Fruit fly (Drosophila melanogaster) whole organism, embryonic: ENCODE results near the gene CG46439.
A peak's percentile ranks its signal among the peaks of the same experiment; 100 is the strongest.

Experiments
- Awh ChIP-seq: fragments of 200-800 bp; sonication (Bioruptor generic); IDR thresholded peaks from 2 replicates; pipeline ENCODE4, ENCODE4 v1.3.6; 2022; ENCODE audit warnings: missing biosample characterization, missing genetic modification characterization
- B-H1 ChIP-seq: fragments of 200-800 bp; sonication (Bioruptor generic); IDR thresholded peaks from 3 replicates; pipeline ENCODE4 v1.3.6; 2022; ENCODE audit warnings: missing biosample characterization, missing genetic modification characterization
- B-H2 ChIP-seq: fragments of 200-800 bp; sonication (Bioruptor generic); optimal IDR thresholded peaks from 2 replicates; lab custom pipeline; 2018; ENCODE audit warnings: missing biosample characterization, mild to moderate bottlenecking, missing genetic modification characterization
- CG11560 ChIP-seq: fragments of 200-800 bp; sonication (Bioruptor generic); IDR thresholded peaks from 3 replicates; pipeline ENCODE4 v1.3.6; 2022; ENCODE audit warnings: missing biosample characterization, missing genetic modification characterization
- CG1233 ChIP-seq: fragments of 200-800 bp; sonication (Bioruptor generic); optimal IDR thresholded peaks from 4 replicates; lab custom pipeline; 2018; ENCODE audit warnings: missing biosample characterization, mild to moderate bottlenecking, missing genetic modification characterization
- CG12391 ChIP-seq: fragments of 200-800 bp; sonication (Bioruptor generic); optimal IDR thresholded peaks from 3 replicates; lab custom pipeline; 2018; ENCODE audit warnings: missing biosample characterization, mild to moderate bottlenecking, missing genetic modification characterization, moderate library complexity
- CG12659 ChIP-seq: fragments of 200-800 bp; sonication (Bioruptor generic); optimal IDR thresholded peaks from 3 replicates; lab custom pipeline; 2017; ENCODE audit warnings: mild to moderate bottlenecking, missing biosample characterization, missing genetic modification reagents, missing genetic modification characterization
- CG12942 ChIP-seq: fragments of 200-800 bp; sonication (Bioruptor generic); optimal IDR thresholded peaks from 3 replicates; lab custom pipeline; 2016; ENCODE audit warnings: missing biosample characterization, missing genetic modification characterization
- CG13296 ChIP-seq: fragments of 200-800 bp; sonication (Bioruptor generic); optimal IDR thresholded peaks from 3 replicates; lab custom pipeline; 2018; ENCODE audit warnings: missing biosample characterization, mild to moderate bottlenecking, missing genetic modification characterization
- CG16813 ChIP-seq: fragments of 200-800 bp; sonication (Bioruptor generic); IDR thresholded peaks from 3 replicates; pipeline ENCODE4 v1.3.6; 2022; ENCODE audit warnings: missing biosample characterization, missing genetic modification characterization; ENCODE audit not compliant: partially characterized antibody
- CG18764 ChIP-seq: fragments of 200-800 bp; sonication (Bioruptor generic); optimal IDR thresholded peaks from 3 replicates; lab custom pipeline; 2016; ENCODE audit warnings: missing biosample characterization, missing genetic modification characterization
- CG2678 ChIP-seq: fragments of 200-800 bp; sonication (Bioruptor generic); optimal IDR thresholded peaks from 3 replicates; lab custom pipeline; 2019; ENCODE audit warnings: missing biosample characterization, mild to moderate bottlenecking, missing genetic modification characterization, moderate library complexity
- CG31441 ChIP-seq: fragments of 200-800 bp; sonication (Bioruptor generic); IDR thresholded peaks from 2 replicates; pipeline ENCODE4 v1.3.6; 2022; ENCODE audit warnings: missing biosample characterization, missing genetic modification characterization
- CG3995 ChIP-seq: fragments of 200-800 bp; sonication (Bioruptor generic); optimal IDR thresholded peaks from 3 replicates; lab custom pipeline; 2016; ENCODE audit warnings: missing biosample characterization, missing genetic modification characterization
- CG4424 ChIP-seq: fragments of 200-800 bp; sonication (Bioruptor generic); optimal IDR thresholded peaks from 3 replicates; lab custom pipeline; 2016; ENCODE audit warnings: missing biosample characterization, missing genetic modification characterization
- CG6791 ChIP-seq: fragments of 200-800 bp; sonication (Bioruptor generic); IDR thresholded peaks from 3 replicates; pipeline ENCODE4 v1.3.6; 2022; ENCODE audit warnings: missing biosample characterization, missing genetic modification characterization; ENCODE audit not compliant: partially characterized antibody
- CG7745 ChIP-seq: fragments of 200-800 bp; sonication (Bioruptor generic); optimal IDR thresholded peaks from 2 replicates; lab custom pipeline; 2018; ENCODE audit warnings: missing biosample characterization, mild to moderate bottlenecking, missing genetic modification characterization, moderate library complexity
- CG8388 ChIP-seq: fragments of 200-800 bp; sonication (Bioruptor generic); optimal IDR thresholded peaks from 2 replicates; lab custom pipeline; 2019; ENCODE audit warnings: missing biosample characterization, mild to moderate bottlenecking, missing genetic modification characterization, moderate library complexity
- CG9876 ChIP-seq: fragments of 200-800 bp; sonication (Bioruptor generic); optimal IDR thresholded peaks from 2 replicates; lab custom pipeline; 2016; ENCODE audit warnings: missing biosample characterization, missing genetic modification characterization
- Deaf1 ChIP-seq: fragments of 200-800 bp; optimal IDR thresholded peaks from 3 replicates; lab custom pipeline; 2019; ENCODE audit warnings: missing biosample characterization, mild to moderate bottlenecking, missing genetic modification characterization, moderate library complexity
- Doc2 ChIP-seq: fragments of 200-800 bp; sonication (Bioruptor generic); IDR thresholded peaks from 2 replicates; pipeline ENCODE4 v1.3.6; 2022; ENCODE audit warnings: missing biosample characterization, missing genetic modification characterization
- Doc3 ChIP-seq: fragments of 200-800 bp; sonication (Bioruptor generic); IDR thresholded peaks from 3 replicates; pipeline ENCODE4 v1.3.6; 2022; ENCODE audit warnings: missing biosample characterization, missing genetic modification characterization; ENCODE audit not compliant: partially characterized antibody
- HLHmδ ChIP-seq: fragments of 200-800 bp; sonication (Bioruptor generic); optimal IDR thresholded peaks from 2 replicates; lab custom pipeline; 2018; ENCODE audit warnings: missing biosample characterization, mild to moderate bottlenecking, missing genetic modification characterization, moderate library complexity
- Hmx ChIP-seq: fragments of 200-800 bp; sonication (Bioruptor generic); optimal IDR thresholded peaks from 2 replicates; lab custom pipeline; 2016; ENCODE audit warnings: missing biosample characterization, missing genetic modification characterization
- Lim3 ChIP-seq: fragments of 200-800 bp; sonication (Bioruptor generic); IDR thresholded peaks from 2 replicates; pipeline ENCODE4 v1.3.6; 2022; ENCODE audit warnings: missing biosample characterization, missing genetic modification characterization
- Poxn ChIP-seq: fragments of 200-800 bp; sonication (Bioruptor generic); IDR thresholded peaks from 2 replicates; pipeline ENCODE4 v1.3.6; 2022; ENCODE audit warnings: missing biosample characterization, missing genetic modification characterization
- Taf1 ChIP-seq: fragments of 200-800 bp; sonication (Bioruptor generic); IDR thresholded peaks from 2 replicates; pipeline ENCODE4 v1.3.6; 2022; ENCODE audit warnings: missing biosample characterization, missing genetic modification characterization
- bowl ChIP-seq: fragments of 200-800 bp; sonication (Bioruptor generic); IDR thresholded peaks from 2 replicates; pipeline ENCODE4 v1.3.6; 2022; ENCODE audit warnings: missing biosample characterization, missing genetic modification characterization
- chif ChIP-seq, 2 experiments: fragments of 200-800 bp; sonication (Bioruptor generic); optimal IDR thresholded peaks; 3 replicates each; lab custom pipeline; 2016; ENCODE audit warnings: missing biosample characterization in 2 of 2, missing genetic modification characterization in 2 of 2
- dan ChIP-seq: fragments of 200-800 bp; sonication (Bioruptor generic); IDR thresholded peaks from 2 replicates; pipeline ENCODE4 v1.3.6; 2022; ENCODE audit warnings: missing biosample characterization, missing genetic modification characterization
- dati ChIP-seq: fragments of 200-800 bp; sonication (Bioruptor generic); IDR thresholded peaks from 2 replicates; pipeline ENCODE4 v1.3.6; 2022; ENCODE audit warnings: missing biosample characterization, missing genetic modification characterization
- dm ChIP-seq: fragments of 200-800 bp; sonication (Bioruptor generic); optimal IDR thresholded peaks from 3 replicates; lab custom pipeline; 2016; ENCODE audit warnings: missing biosample characterization, missing genetic modification characterization
- gem ChIP-seq: fragments of 200-800 bp; sonication (Bioruptor generic); optimal IDR thresholded peaks from 2 replicates; lab custom pipeline; 2019; ENCODE audit warnings: missing biosample characterization, mild to moderate bottlenecking, missing genetic modification characterization, moderate library complexity
- hbn ChIP-seq: fragments of 200-800 bp; sonication (Bioruptor generic); IDR thresholded peaks from 2 replicates; pipeline ENCODE4 v1.3.6; 2022; ENCODE audit warnings: missing biosample characterization, missing genetic modification characterization; ENCODE audit not compliant: partially characterized antibody
- jigr1 ChIP-seq: fragments of 200-800 bp; sonication (Bioruptor generic); IDR thresholded peaks from 3 replicates; pipeline ENCODE4 v1.3.6; 2022; ENCODE audit warnings: missing biosample characterization, missing genetic modification characterization
- kay ChIP-seq: fragments of 200-800 bp; sonication (Bioruptor generic); optimal IDR thresholded peaks from 2 replicates; lab custom pipeline; 2016; ENCODE audit warnings: missing biosample characterization, missing genetic modification characterization
- ken ChIP-seq: fragments of 200-800 bp; sonication (Bioruptor generic); IDR thresholded peaks from 3 replicates; pipeline ENCODE4 v1.3.6; 2022; ENCODE audit warnings: missing biosample characterization, missing genetic modification characterization
- lola ChIP-seq, 3 experiments: fragments of >200 bp in 2 of 3; fragments of 200-800 bp in 1 of 3; sonication (Bioruptor generic) in 1 of 3; optimal IDR thresholded peaks; 2 replicates each; lab custom pipeline; 2017 to 2019; ENCODE audit warnings: missing biosample characterization in 3 of 3, missing genetic modification characterization in 3 of 3, mild to moderate bottlenecking in 1 of 3, moderate library complexity in 1 of 3
- odd ChIP-seq: fragments of 200-800 bp; sonication (Bioruptor generic); optimal IDR thresholded peaks from 2 replicates; lab custom pipeline; 2017; ENCODE audit warnings: missing biosample characterization, mild to moderate bottlenecking, missing genetic modification characterization
- otp ChIP-seq: fragments of 200-800 bp; sonication (Bioruptor generic); IDR thresholded peaks from 3 replicates; pipeline ENCODE4, ENCODE4 v1.3.6; 2022; ENCODE audit warnings: missing biosample characterization, missing genetic modification characterization
- pb ChIP-seq: fragments of 200-800 bp; sonication (Bioruptor generic); optimal IDR thresholded peaks from 3 replicates; lab custom pipeline; 2016; ENCODE audit warnings: missing biosample characterization, missing genetic modification characterization
- prd ChIP-seq, 3 experiments: fragments of >200 bp in 2 of 3; fragments of 200-800 bp in 1 of 3; sonication (Bioruptor generic) in 1 of 3; optimal IDR thresholded peaks in 2 of 3; IDR thresholded peaks in 1 of 3; 2 replicates in 2 of 3; 3 replicates in 1 of 3; pipeline versions ENCODE4 v1.3.6 to Lab custom; 2017 to 2022; ENCODE audit warnings: missing biosample characterization in 1 of 3, missing genetic modification characterization in 1 of 3
- psq ChIP-seq: fragments of 200-800 bp; sonication (Bioruptor generic); optimal IDR thresholded peaks from 2 replicates; lab custom pipeline; 2017; ENCODE audit warnings: missing biosample characterization, missing genetic modification characterization
- scrt ChIP-seq: fragments of 200-800 bp; sonication (Bioruptor generic); optimal IDR thresholded peaks from 2 replicates; lab custom pipeline; 2018; ENCODE audit warnings: missing biosample characterization, mild to moderate bottlenecking, missing genetic modification characterization, moderate library complexity
- sim ChIP-seq: fragments of 200-800 bp; sonication (Bioruptor generic); IDR thresholded peaks from 2 replicates; pipeline ENCODE4 v1.3.6; 2022; ENCODE audit warnings: missing biosample characterization, missing genetic modification characterization
- sna ChIP-seq: fragments of 200-800 bp; sonication (Bioruptor generic); IDR thresholded peaks from 2 replicates; pipeline ENCODE4 v1.3.6; 2022; ENCODE audit warnings: missing biosample characterization, missing genetic modification characterization; ENCODE audit not compliant: partially characterized antibody
- sr ChIP-seq: fragments of 200-800 bp; sonication (Bioruptor generic); IDR thresholded peaks from 3 replicates; pipeline ENCODE4 v1.3.6; 2022; ENCODE audit warnings: missing biosample characterization, missing genetic modification characterization
- z ChIP-seq: fragments of 200-800 bp; sonication (Bioruptor generic); IDR thresholded peaks from 3 replicates; pipeline ENCODE4 v1.3.6; 2022; ENCODE audit warnings: missing biosample characterization, missing genetic modification characterization
- zfh2 ChIP-seq: fragments of 200-800 bp; sonication (Bioruptor generic); optimal IDR thresholded peaks from 2 replicates; lab custom pipeline; 2016; ENCODE audit warnings: missing biosample characterization, missing genetic modification characterization

CG46439 gene

DNA sequence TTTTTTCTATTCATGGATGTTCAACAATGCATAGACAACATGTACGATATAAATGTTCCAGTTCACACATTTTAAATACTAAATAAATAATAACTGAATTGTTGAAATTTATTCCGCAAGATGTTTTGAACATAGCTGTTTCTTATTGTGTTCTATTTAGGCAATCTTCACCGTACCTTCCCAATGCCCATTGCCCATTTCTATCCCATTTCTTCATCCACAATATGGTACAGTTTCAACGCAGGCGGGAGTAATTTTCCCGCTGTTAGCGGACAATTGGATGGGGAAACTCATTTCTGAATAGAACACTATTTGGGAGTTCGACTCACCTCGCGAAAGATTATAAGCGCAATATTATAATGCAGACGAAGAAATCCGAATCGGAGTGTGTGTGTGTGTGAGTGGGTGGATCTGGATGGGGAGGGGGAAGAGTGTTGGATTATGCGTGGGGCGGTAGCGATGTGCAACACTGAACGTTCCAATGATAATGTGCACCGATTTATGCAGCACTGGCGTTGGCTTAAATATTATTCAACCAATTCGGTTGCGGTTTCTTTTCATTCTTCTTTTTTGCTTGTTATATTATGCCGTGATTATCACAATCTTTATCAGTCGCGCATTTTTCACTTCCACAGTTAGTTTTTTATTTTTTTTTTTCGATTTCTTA is 4.0 kb downstream of the CG46439 start (continued):
- TF ChIP-seq gem (tag; lab: Kevin White, UChicago) (peak; percentile 10), CG13296 (GFP tag; lab: Kevin White, UChicago) (no peak), Taf1 (GFP tag; lab: Robert Waterston, UW) (0 out of 2 replicates have a peak, but pooled peaks have one; percentile 21), z (no peak), hbn (GFP tag; lab: Robert Waterston, UW) (no peak; the same call in 1 of the 2 replicates), psq (GFP tag; lab: Kevin White, UChicago) (peak; percentile 67), CG12942 (peak; percentile 39), dm (no peak), CG11560 (tag; lab: Robert Waterston, UW) (no peak), CG4424 (GFP tag; lab: Kevin White, UChicago) (peak; percentile 51), CG1233 (GFP tag; lab: Kevin White, UChicago) (peak; percentile 12), sim (no peak), CG3995 (GFP tag; lab: Kevin White, UChicago) (peak; percentile 28), CG8388 (GFP tag; lab: Kevin White, UChicago) (no peak), CG18764 (GFP tag; lab: Kevin White, UChicago) (peak; percentile 52), ken (GFP tag; lab: Robert Waterston, UW) (peak; percentile 73), Doc2 (GFP tag; lab: Robert Waterston, UW) (no peak), scrt (GFP tag; lab: Kevin White, UChicago) (no peak), kay (peak; percentile 43), Poxn (GFP tag; lab: Robert Waterston, UW) (no peak), sr (GFP tag; lab: Robert Waterston, UW) (peak; percentile 96), chif (GFP tag; optimal IDR thresholded peaks at IDR 0.05; lab: Kevin White, UChicago) (peak; percentile 13 to 47), jigr1 (GFP tag; lab: Robert Waterston, UW) (no peak), Hmx (GFP tag; lab: Kevin White, UChicago) (no peak), Lim3 (no peak), B-H1 (no peak), prd (optimal IDR thresholded peaks at IDR 0.05; lab: Kevin White, UChicago) (no peak), prd (GFP tag; IDR thresholded peaks at IDR 0.05; lab: Robert Waterston, UW) (peak; percentile 52), CG12391 (peak; percentile 34), sna (no peak), zfh2 (GFP tag; lab: Kevin White, UChicago) (peak; percentile 51), Deaf1 (peak; percentile 60), bowl (GFP tag; lab: Robert Waterston, UW) (no peak), B-H2 (GFP tag; lab: Kevin White, UChicago) (no peak), CG31441 (no peak), HLHmδ (GFP tag; lab: Kevin White, UChicago) (peak; percentile 33), odd (no peak), Doc3 (GFP tag; lab: Robert Waterston, UW) (no peak), lola (GFP tag; optimal IDR thresholded peaks at IDR 0.05; lab: Kevin White, UChicago) (no peak), Awh (GFP tag; lab: Robert Waterston, UW) (no peak), CG7745 (no peak), dati (no peak), CG12659 (GFP tag; lab: Kevin White, UChicago) (peak; percentile 61), CG2678 (tag; lab: Kevin White, UChicago) (no peak), pb (peak; percentile 20), CG16813 (GFP tag; lab: Robert Waterston, UW) (0 out of 3 replicates have a peak, but pooled peaks have one; percentile 30), otp (GFP tag; lab: Robert Waterston, UW) (no peak; the same call in 2 of the 3 replicates), CG6791 (GFP tag; lab: Robert Waterston, UW) (peak; percentile 37; the same call in 1 of the 3 replicates), CG9876 (GFP tag; lab: Kevin White, UChicago) (peak; percentile 59), dan (GFP tag; lab: Robert Waterston, UW) (no peak)
